1 fruit fly cellular context compared by ENCODE assay signal in the genomic region with DNA sequence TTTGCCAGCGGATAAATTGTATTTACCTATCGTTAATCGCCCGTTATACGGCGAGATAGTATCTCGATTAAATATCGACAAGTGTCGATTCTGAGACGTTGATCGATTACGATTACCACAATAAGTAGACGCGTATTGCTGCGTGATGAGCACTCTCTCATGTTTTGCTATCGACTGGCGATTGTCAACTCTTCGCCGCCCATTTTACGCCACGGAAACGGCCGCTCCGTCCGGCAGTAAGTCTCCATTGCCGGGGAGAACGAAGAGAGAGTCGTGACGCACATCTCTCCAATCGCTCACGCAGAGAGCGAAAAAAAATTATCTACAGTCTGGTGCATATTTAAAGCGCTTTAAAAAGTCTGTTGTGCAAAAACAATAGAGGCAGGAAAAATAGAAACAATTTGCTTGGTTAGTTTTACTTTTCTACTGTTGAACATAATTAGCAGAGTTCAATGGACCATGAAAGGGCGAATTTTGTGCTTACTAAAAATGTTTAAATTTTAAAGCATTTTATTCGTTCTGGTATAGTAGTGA.
TF ChIP-seq lines count a peak whose summit lies in the region.

A gene (minus strand): TSS at position 191 of the 534 bp plus-strand sequence.

TF ChIP-seq in whole organism, embryonic, 481 proteins besides CTCF, POLR2A, EP300 and RAD21 (continued from another document and continues in another):
- peak; percentile 5 for TF ChIP-seq zf30C (GFP tag; optimal IDR thresholded peaks at IDR 0.05; lab: Kevin White, UChicago)
- peak; percentile 48 for TF ChIP-seq CG4707 (GFP tag; optimal IDR thresholded peaks at IDR 0.05; lab: Kevin White, UChicago)
- peak; percentile 25 for TF ChIP-seq pzg (GFP tag; optimal IDR thresholded peaks at IDR 0.05; lab: Kevin White, UChicago)
- peak; percentile 26 for TF ChIP-seq CG17359 (tag; optimal IDR thresholded peaks at IDR 0.05; lab: Kevin White, UChicago)
- peak; percentile 25 for TF ChIP-seq CG18619 (GFP tag; optimal IDR thresholded peaks at IDR 0.05; lab: Kevin White, UChicago)
- TF ChIP-seq ERR (GFP tag; optimal IDR thresholded peaks at IDR 0.05; lab: Kevin White, UChicago), result no peak
- TF ChIP-seq Sin3A (optimal IDR thresholded peaks at IDR 0.05; lab: Kevin White, UChicago), result no peak
- no peak for TF ChIP-seq TFAM (GFP tag; optimal IDR thresholded peaks at IDR 0.05; lab: Kevin White, UChicago)
- TF ChIP-seq cwo (GFP tag; optimal IDR thresholded peaks at IDR 0.05; lab: Kevin White, UChicago), result no peak
- no peak for TF ChIP-seq nau (GFP tag; optimal IDR thresholded peaks at IDR 0.05; lab: Kevin White, UChicago)
- TF ChIP-seq ase (GFP tag; IDR thresholded peaks at IDR 0.05; lab: Robert Waterston, UW), result no peak
- TF ChIP-seq CG13775 (GFP tag; optimal IDR thresholded peaks at IDR 0.05; lab: Kevin White, UChicago), result no peak
- peak; percentile 94 for TF ChIP-seq bbx (GFP tag; IDR thresholded peaks at IDR 0.05; lab: Robert Waterston, UW; ENCODE audit: partially characterized antibody)
- no peak for TF ChIP-seq pb (GFP tag; optimal IDR thresholded peaks at IDR 0.05; lab: Kevin White, UChicago)
- TF ChIP-seq CG6765 (GFP tag; optimal IDR thresholded peaks at IDR 0.05; lab: Kevin White, UChicago), result peak; percentile 17
- TF ChIP-seq CG9932 (GFP tag; IDR thresholded peaks at IDR 0.05; lab: Robert Waterston, UW), result no peak
- TF ChIP-seq org-1 (GFP tag; optimal IDR thresholded peaks at IDR 0.05; lab: Kevin White, UChicago), result no peak
- peak; percentile 26 for TF ChIP-seq sqz (GFP tag; optimal IDR thresholded peaks at IDR 0.05; lab: Kevin White, UChicago)
- TF ChIP-seq HmgZ (tag; optimal IDR thresholded peaks at IDR 0.05; lab: Kevin White, UChicago), result peak; percentile 46
- TF ChIP-seq ash1 (GFP tag; optimal IDR thresholded peaks at IDR 0.05; lab: Kevin White, UChicago), result no peak
- peak; percentile 10 for TF ChIP-seq CG1602 (GFP tag; optimal IDR thresholded peaks at IDR 0.05; lab: Kevin White, UChicago)
- TF ChIP-seq pnt (GFP tag; optimal IDR thresholded peaks at IDR 0.05; lab: Kevin White, UChicago), result no peak
- TF ChIP-seq CG7357 (GFP tag; IDR thresholded peaks at IDR 0.05; lab: Robert Waterston, UW), result no peak
- TF ChIP-seq CG6689 (GFP tag; IDR thresholded peaks at IDR 0.05; lab: Robert Waterston, UW), result no peak
- no peak for TF ChIP-seq jigr1 (GFP tag; IDR thresholded peaks at IDR 0.05; lab: Robert Waterston, UW)
- TF ChIP-seq Dip2 (GFP tag; IDR thresholded peaks at IDR 0.05; lab: Robert Waterston, UW), result no peak
- no peak for TF ChIP-seq CG4617 (GFP tag; optimal IDR thresholded peaks at IDR 0.05; lab: Kevin White, UChicago; ENCODE audit: borderline replicate concordance)
- peak; percentile 2 for TF ChIP-seq Vsx1 (GFP tag; optimal IDR thresholded peaks at IDR 0.05; lab: Kevin White, UChicago)
- TF ChIP-seq unpg (GFP tag; optimal IDR thresholded peaks at IDR 0.05; lab: Kevin White, UChicago), result no peak
- TF ChIP-seq ssp (GFP tag; IDR thresholded peaks at IDR 0.05; lab: Robert Waterston, UW), result no peak
- no peak for TF ChIP-seq da (GFP tag; optimal IDR thresholded peaks at IDR 0.05; lab: Kevin White, UChicago)
- peak; percentile 87; the same call in 2 of the 3 replicates for TF ChIP-seq vnd (GFP tag; IDR thresholded peaks at IDR 0.05; lab: Robert Waterston, UW; ENCODE audit: partially characterized antibody)
- TF ChIP-seq sc (optimal IDR thresholded peaks at IDR 0.05; lab: Kevin White, UChicago), result no peak
- TF ChIP-seq sc (GFP tag; optimal IDR thresholded peaks at IDR 0.05; lab: Kevin White, UChicago), result no peak
- TF ChIP-seq yki (optimal IDR thresholded peaks at IDR 0.05; lab: Kevin White, UChicago), result peak; percentile 43
- peak; percentile 89 for TF ChIP-seq Scr (GFP tag; IDR thresholded peaks at IDR 0.05; lab: Robert Waterston, UW; ENCODE audit: partially characterized antibody)
- no peak for TF ChIP-seq CG10959 (GFP tag; IDR thresholded peaks at IDR 0.05; lab: Robert Waterston, UW)
- TF ChIP-seq jing (GFP tag; optimal IDR thresholded peaks at IDR 0.05; lab: Kevin White, UChicago), result no peak
- no peak for TF ChIP-seq CG30020 (tag; optimal IDR thresholded peaks at IDR 0.05; lab: Kevin White, UChicago)
- no peak for TF ChIP-seq CG12299 (tag; optimal IDR thresholded peaks at IDR 0.05; lab: Kevin White, UChicago)
- TF ChIP-seq CG6272 (GFP tag; IDR thresholded peaks at IDR 0.05; lab: Robert Waterston, UW), result no peak
- TF ChIP-seq CG4404 (GFP tag; IDR thresholded peaks at IDR 0.05; lab: Robert Waterston, UW), result no peak
- no peak for TF ChIP-seq CG3065 (GFP tag; optimal IDR thresholded peaks at IDR 0.05; lab: Kevin White, UChicago)
- TF ChIP-seq dati (GFP tag; IDR thresholded peaks at IDR 0.05; lab: Robert Waterston, UW), result no peak
- TF ChIP-seq CG34376 (GFP tag; optimal IDR thresholded peaks at IDR 0.05; lab: Kevin White, UChicago), result peak; percentile 78
- TF ChIP-seq Eip74EF (GFP tag; optimal IDR thresholded peaks at IDR 0.05; lab: Kevin White, UChicago), result no peak
- no peak for TF ChIP-seq CG10274 (GFP tag; optimal IDR thresholded peaks at IDR 0.05; lab: Kevin White, UChicago)
- TF ChIP-seq amos (GFP tag; IDR thresholded peaks at IDR 0.05; lab: Robert Waterston, UW; ENCODE audit: partially characterized antibody), result peak; percentile 84; the same call in 1 of the 2 replicates
- TF ChIP-seq psq (GFP tag; optimal IDR thresholded peaks at IDR 0.05; lab: Kevin White, UChicago), result no peak
- peak; percentile 22 for TF ChIP-seq CG12942 (GFP tag; optimal IDR thresholded peaks at IDR 0.05; lab: Kevin White, UChicago)
- TF ChIP-seq CG5245 (GFP tag; optimal IDR thresholded peaks at IDR 0.05; lab: Kevin White, UChicago), result no peak
- TF ChIP-seq CG16779 (GFP tag; IDR thresholded peaks at IDR 0.05; lab: Robert Waterston, UW), result no peak
- TF ChIP-seq Atf6 (GFP tag; IDR thresholded peaks at IDR 0.05; lab: Robert Waterston, UW), result no peak
- no peak for TF ChIP-seq CG32772 (GFP tag; IDR thresholded peaks at IDR 0.05; lab: Robert Waterston, UW)
- no peak for TF ChIP-seq CG1647 (GFP tag; optimal IDR thresholded peaks at IDR 0.05; lab: Kevin White, UChicago)
- no peak for TF ChIP-seq CG32532 (GFP tag; IDR thresholded peaks at IDR 0.05; lab: Robert Waterston, UW)
- TF ChIP-seq Dref (GFP tag; IDR thresholded peaks at IDR 0.05; lab: Robert Waterston, UW), result peak; percentile 75; the same call in 1 of the 2 replicates
- no peak for TF ChIP-seq Poxn (GFP tag; IDR thresholded peaks at IDR 0.05; lab: Robert Waterston, UW)
- no peak for TF ChIP-seq CG17186 (GFP tag; optimal IDR thresholded peaks at IDR 0.05; lab: Kevin White, UChicago)
- no peak for TF ChIP-seq Lim3 (GFP tag; IDR thresholded peaks at IDR 0.05; lab: Robert Waterston, UW)
- TF ChIP-seq Rfx (GFP tag; IDR thresholded peaks at IDR 0.05; lab: Robert Waterston, UW), result no peak; the same call in 1 of the 2 replicates
- peak; percentile 21 for TF ChIP-seq tio (GFP tag; optimal IDR thresholded peaks at IDR 0.05; lab: Kevin White, UChicago)
- no peak for TF ChIP-seq Mes4 (GFP tag; optimal IDR thresholded peaks at IDR 0.05; lab: Kevin White, UChicago)
- TF ChIP-seq grn (GFP tag; optimal IDR thresholded peaks at IDR 0.05; lab: Kevin White, UChicago), result peak; percentile 79
- TF ChIP-seq Myb (GFP tag; optimal IDR thresholded peaks at IDR 0.05; lab: Kevin White, UChicago), result peak; percentile 73
- peak; percentile 59 for TF ChIP-seq CG2116 (GFP tag; optimal IDR thresholded peaks at IDR 0.05; lab: Kevin White, UChicago)
- no peak for TF ChIP-seq klu (GFP tag; IDR thresholded peaks at IDR 0.05; lab: Robert Waterston, UW)
- TF ChIP-seq Optix (GFP tag; IDR thresholded peaks at IDR 0.05; lab: Robert Waterston, UW), result no peak
- TF ChIP-seq CG12071 (GFP tag; optimal IDR thresholded peaks at IDR 0.05; lab: Kevin White, UChicago), result no peak
- TF ChIP-seq Oaz (GFP tag; IDR thresholded peaks at IDR 0.05; lab: Robert Waterston, UW), result no peak
- no peak for TF ChIP-seq Antp (GFP tag; optimal IDR thresholded peaks at IDR 0.05; lab: Kevin White, UChicago)
- peak; percentile 43 for TF ChIP-seq Fer1 (GFP tag; optimal IDR thresholded peaks at IDR 0.05; lab: Kevin White, UChicago)
- TF ChIP-seq CG10431 (GFP tag; optimal IDR thresholded peaks at IDR 0.05; lab: Kevin White, UChicago), result no peak
- TF ChIP-seq ab (GFP tag; optimal IDR thresholded peaks at IDR 0.05; lab: Kevin White, UChicago), result no peak
- no peak for TF ChIP-seq CG9727 (GFP tag; optimal IDR thresholded peaks at IDR 0.05; lab: Kevin White, UChicago)
- TF ChIP-seq crc (GFP tag; optimal IDR thresholded peaks at IDR 0.05; lab: Kevin White, UChicago), result peak; percentile 38
- no peak for TF ChIP-seq HmgD (GFP tag; optimal IDR thresholded peaks at IDR 0.05; lab: Kevin White, UChicago)
- TF ChIP-seq CG17829 (tag; optimal IDR thresholded peaks at IDR 0.05; lab: Kevin White, UChicago), result no peak
- no peak for TF ChIP-seq sr (GFP tag; IDR thresholded peaks at IDR 0.05; lab: Robert Waterston, UW)
- TF ChIP-seq NC2β (GFP tag; optimal IDR thresholded peaks at IDR 0.05; lab: Kevin White, UChicago), result no peak
- TF ChIP-seq CG8290 (GFP tag; optimal IDR thresholded peaks at IDR 0.05; lab: Kevin White, UChicago), result peak; percentile 94
- peak; percentile 76 to 90 for TF ChIP-seq CG8290 (tag; optimal IDR thresholded peaks at IDR 0.05; lab: Kevin White, UChicago)
- TF ChIP-seq Ssrp (tag; optimal IDR thresholded peaks at IDR 0.05; lab: Kevin White, UChicago), result peak; percentile 25
- TF ChIP-seq gt (GFP tag; IDR thresholded peaks at IDR 0.05; lab: Robert Waterston, UW), result no peak
- no peak for TF ChIP-seq E2f2 (GFP tag; IDR thresholded peaks at IDR 0.05; lab: Robert Waterston, UW)
- TF ChIP-seq esg (GFP tag; conservative IDR thresholded peaks at IDR 0.05; lab: Robert Waterston, UW), result no peak
- TF ChIP-seq CG10267 (tag; optimal IDR thresholded peaks at IDR 0.05; lab: Kevin White, UChicago), result peak; percentile 36
- no peak for TF ChIP-seq Doc2 (GFP tag; IDR thresholded peaks at IDR 0.05; lab: Robert Waterston, UW)
- no peak for TF ChIP-seq MESR4 (GFP tag; optimal IDR thresholded peaks at IDR 0.05; lab: Kevin White, UChicago)
- no peak for TF ChIP-seq Hmx (GFP tag; optimal IDR thresholded peaks at IDR 0.05; lab: Kevin White, UChicago)
- TF ChIP-seq hth (optimal IDR thresholded peaks at IDR 0.05; lab: Kevin White, UChicago), result no peak
- no peak for TF ChIP-seq ham (GFP tag; IDR thresholded peaks at IDR 0.05; lab: Robert Waterston, UW)
- no peak for TF ChIP-seq CG31441 (GFP tag; IDR thresholded peaks at IDR 0.05; lab: Robert Waterston, UW)
- TF ChIP-seq Dp (GFP tag; optimal IDR thresholded peaks at IDR 0.05; lab: Kevin White, UChicago), result peak; percentile 2
- peak; percentile 6 for TF ChIP-seq ems (GFP tag; optimal IDR thresholded peaks at IDR 0.05; lab: Kevin White, UChicago)
- no peak for TF ChIP-seq wek (GFP tag; optimal IDR thresholded peaks at IDR 0.05; lab: Kevin White, UChicago)
- no peak for TF ChIP-seq slp2 (GFP tag; optimal IDR thresholded peaks at IDR 0.05; lab: Kevin White, UChicago)
- no peak for TF ChIP-seq seq (GFP tag; IDR thresholded peaks at IDR 0.05; lab: Robert Waterston, UW)
- no peak for TF ChIP-seq rib (GFP tag; IDR thresholded peaks at IDR 0.05; lab: Robert Waterston, UW)
- no peak for TF ChIP-seq Mrtf (GFP tag; IDR thresholded peaks at IDR 0.05; lab: Robert Waterston, UW)
- no peak for TF ChIP-seq CG9876 (GFP tag; optimal IDR thresholded peaks at IDR 0.05; lab: Kevin White, UChicago)
- TF ChIP-seq CG6791 (GFP tag; IDR thresholded peaks at IDR 0.05; lab: Robert Waterston, UW; ENCODE audit: partially characterized antibody), result peak; percentile 96
- TF ChIP-seq CG15269 (tag; optimal IDR thresholded peaks at IDR 0.05; lab: Kevin White, UChicago), result no peak
- no peak for TF ChIP-seq prd (optimal IDR thresholded peaks at IDR 0.05; lab: Kevin White, UChicago)
- no peak for TF ChIP-seq prd (GFP tag; IDR thresholded peaks at IDR 0.05; lab: Robert Waterston, UW)
- TF ChIP-seq repo (GFP tag; optimal IDR thresholded peaks at IDR 0.05; lab: Kevin White, UChicago), result no peak
- TF ChIP-seq p53 (GFP tag; optimal IDR thresholded peaks at IDR 0.05; lab: Kevin White, UChicago), result peak; percentile 25
- no peak for TF ChIP-seq CG10147 (GFP tag; optimal IDR thresholded peaks at IDR 0.05; lab: Kevin White, UChicago)
- no peak; the same call in 1 of the 2 replicates for TF ChIP-seq sob (GFP tag; IDR thresholded peaks at IDR 0.05; lab: Robert Waterston, UW)
- peak; percentile 33 for TF ChIP-seq CG13296 (GFP tag; optimal IDR thresholded peaks at IDR 0.05; lab: Kevin White, UChicago)
- TF ChIP-seq BEAF-32 (GFP tag; optimal IDR thresholded peaks at IDR 0.05; lab: Kevin White, UChicago), result peak; percentile 41
- TF ChIP-seq CG12236 (GFP tag; optimal IDR thresholded peaks at IDR 0.05; lab: Kevin White, UChicago), result no peak
- TF ChIP-seq sens (GFP tag; lab: Kevin White, UChicago), result peak; percentile 85
- TF ChIP-seq chif (GFP tag; optimal IDR thresholded peaks at IDR 0.05; lab: Kevin White, UChicago), result peak in 1 of 2 experiments; percentile 42
- no peak for TF ChIP-seq bigmax (GFP tag; optimal IDR thresholded peaks at IDR 0.05; lab: Kevin White, UChicago)
- no peak for TF ChIP-seq tgo (GFP tag; IDR thresholded peaks at IDR 0.05; lab: Robert Waterston, UW)
- no peak for TF ChIP-seq CG31388 (GFP tag; optimal IDR thresholded peaks at IDR 0.05; lab: Kevin White, UChicago)
- peak; percentile 99 for TF ChIP-seq tna (GFP tag; IDR thresholded peaks at IDR 0.05; lab: Robert Waterston, UW; ENCODE audit: partially characterized antibody)
- TF ChIP-seq wor (GFP tag; IDR thresholded peaks at IDR 0.05; lab: Robert Waterston, UW), result no peak
- TF ChIP-seq al (GFP tag; IDR thresholded peaks at IDR 0.05; lab: Robert Waterston, UW), result no peak
- no peak for TF ChIP-seq lola (GFP tag; optimal IDR thresholded peaks at IDR 0.05; lab: Kevin White, UChicago)
- peak; percentile 99 for TF ChIP-seq nerfin-2 (GFP tag; IDR thresholded peaks at IDR 0.05; lab: Robert Waterston, UW; ENCODE audit: partially characterized antibody)
- TF ChIP-seq ac (GFP tag; optimal IDR thresholded peaks at IDR 0.05; lab: Kevin White, UChicago), result no peak
- no peak for TF ChIP-seq run (tag; optimal IDR thresholded peaks at IDR 0.05; lab: Kevin White, UChicago)
- TF ChIP-seq sna (GFP tag; IDR thresholded peaks at IDR 0.05; lab: Robert Waterston, UW; ENCODE audit: partially characterized antibody), result peak; percentile 92
- peak; percentile 7 for TF ChIP-seq her (GFP tag; optimal IDR thresholded peaks at IDR 0.05; lab: Kevin White, UChicago)
- no peak for TF ChIP-seq az2 (GFP tag; optimal IDR thresholded peaks at IDR 0.05; lab: Kevin White, UChicago)
- TF ChIP-seq CG4730 (GFP tag; IDR thresholded peaks at IDR 0.05; lab: Robert Waterston, UW), result no peak
- no peak for TF ChIP-seq shn (GFP tag; optimal IDR thresholded peaks at IDR 0.05; lab: Kevin White, UChicago)
- peak; percentile 30; the same call in 1 of the 2 replicates for TF ChIP-seq Taf1 (GFP tag; IDR thresholded peaks at IDR 0.05; lab: Robert Waterston, UW)
